Worm (Caenorhabditis elegans) whole organism, L1 larva: Measurements from ENCODE around the gene fbxb-81.
A peak's percentile ranks its signal among the peaks of the same experiment; 100 is the strongest.

Experiments used
- C16A3.4 ChIP-seq: fragments of 150-350 bp; optimal IDR thresholded peaks from 2 replicates; lab custom pipeline; 2014; ENCODE audit warnings: missing biosample characterization, missing genetic modification characterization
- aha-1 ChIP-seq: fragments of 150-350 bp; optimal IDR thresholded peaks from 2 replicates; lab custom pipeline; 2014; ENCODE audit warnings: missing biosample characterization, missing genetic modification characterization
- blmp-1 ChIP-seq: fragments of 150-350 bp; optimal IDR thresholded peaks from 2 replicates; lab custom pipeline; 2014; ENCODE audit warnings: missing biosample characterization, missing genetic modification characterization
- ceh-88 ChIP-seq: fragments of 200-800 bp; sonication (Bioruptor generic); IDR thresholded peaks from 2 replicates; pipeline ENCODE4 v1.3.6; 2022; ENCODE audit warnings: missing genetic modification characterization, missing compliant biosample characterization
- ces-1 ChIP-seq: fragments of 150-350 bp; optimal IDR thresholded peaks from 2 replicates; lab custom pipeline; 2014; ENCODE audit warnings: missing biosample characterization, missing genetic modification reagents, missing genetic modification characterization
- egl-27 ChIP-seq, 2 experiments: fragments of 150-350 bp in 1 of 2; sonication (generic microtip); optimal IDR thresholded peaks; 3 replicates each; lab custom pipeline; 2017 to 2018; ENCODE audit warnings: missing biosample characterization in 2 of 2, missing genetic modification characterization in 2 of 2, missing genetic modification reagents in 2 of 2
- elt-2 ChIP-seq: sonication (generic microtip); optimal IDR thresholded peaks from 2 replicates; lab custom pipeline; 2016; ENCODE audit warnings: missing genetic modification characterization, mild to moderate bottlenecking, inconsistent platforms, missing compliant biosample characterization, missing genetic modification reagents
- fkh-4 ChIP-seq: sonication (generic microtip); optimal IDR thresholded peaks from 2 replicates; lab custom pipeline; 2016; ENCODE audit warnings: missing compliant biosample characterization, missing genetic modification characterization, borderline replicate concordance
- fkh-8 ChIP-seq: sonication (generic microtip); optimal IDR thresholded peaks from 2 replicates; lab custom pipeline; 2016; ENCODE audit warnings: mild to moderate bottlenecking, missing genetic modification characterization, missing compliant biosample characterization
- grh-1 ChIP-seq: fragments of 200-800 bp; sonication (Bioruptor generic); IDR thresholded peaks from 2 replicates; pipeline ENCODE4 v1.3.6; 2022; ENCODE audit warnings: missing genetic modification reagents, missing genetic modification characterization, missing compliant biosample characterization
- hlh-17 ChIP-seq: fragments of 200-800 bp; sonication (Bioruptor generic); optimal IDR thresholded peaks from 2 replicates; lab custom pipeline; 2018; ENCODE audit warnings: missing genetic modification characterization, mild to moderate bottlenecking, missing compliant biosample characterization, moderate library complexity, borderline replicate concordance
- hlh-4 ChIP-seq: sonication (generic microtip); optimal IDR thresholded peaks from 2 replicates; lab custom pipeline; 2016; ENCODE audit warnings: mild to moderate bottlenecking, missing genetic modification characterization, missing compliant biosample characterization
- isw-1 ChIP-seq: fragments of 200-800 bp; sonication (Bioruptor generic); IDR thresholded peaks from 2 replicates; pipeline ENCODE4 v1.3.6; 2022; ENCODE audit warnings: missing genetic modification characterization, missing compliant biosample characterization
- jun-1 ChIP-seq: fragments of 150-350 bp; optimal IDR thresholded peaks from 2 replicates; lab custom pipeline; 2014; ENCODE audit warnings: missing biosample characterization, missing genetic modification reagents, missing genetic modification characterization
- lin-13 ChIP-seq: fragments of 150-350 bp; optimal IDR thresholded peaks from 2 replicates; lab custom pipeline; 2014; ENCODE audit warnings: missing biosample characterization, missing genetic modification reagents, missing genetic modification characterization
- lin-15B ChIP-seq: fragments of 150-350 bp; sonication (generic microtip); optimal IDR thresholded peaks from 3 replicates; lab custom pipeline; 2014; ENCODE audit warnings: missing biosample characterization, missing genetic modification characterization
- lin-39 ChIP-seq: fragments of 150-350 bp; optimal IDR thresholded peaks from 2 replicates; lab custom pipeline; 2014; ENCODE audit warnings: missing biosample characterization, missing genetic modification reagents, missing genetic modification characterization
- lir-3 ChIP-seq: sonication (generic microtip); optimal IDR thresholded peaks from 2 replicates; lab custom pipeline; 2016; ENCODE audit warnings: mild to moderate bottlenecking, missing genetic modification characterization, moderate library complexity, missing compliant biosample characterization; ENCODE audit not compliant: poor library complexity
- lsy-2 ChIP-seq, 2 experiments: fragments of 150-350 bp; optimal IDR thresholded peaks; 2 replicates each; lab custom pipeline; 2014; ENCODE audit warnings: missing biosample characterization in 2 of 2, missing genetic modification characterization in 2 of 2
- mab-9 ChIP-seq: fragments of 200-800 bp; sonication (Bioruptor generic); IDR thresholded peaks from 2 replicates; pipeline ENCODE4 v1.3.6; 2022; ENCODE audit warnings: missing genetic modification reagents, missing genetic modification characterization, missing compliant biosample characterization
- nhr-12 ChIP-seq: sonication (generic microtip); optimal IDR thresholded peaks from 2 replicates; lab custom pipeline; 2017; ENCODE audit warnings: missing biosample characterization, missing genetic modification characterization
- nhr-237 ChIP-seq: fragments of 150-350 bp; optimal IDR thresholded peaks from 2 replicates; lab custom pipeline; 2014; ENCODE audit warnings: missing biosample characterization, missing genetic modification characterization
- nhr-47 ChIP-seq: sonication (generic microtip); optimal IDR thresholded peaks from 2 replicates; lab custom pipeline; 2016; ENCODE audit warnings: mild to moderate bottlenecking, missing genetic modification characterization, moderate library complexity, missing compliant biosample characterization
- nhr-71 ChIP-seq: sonication (generic microtip); optimal IDR thresholded peaks from 2 replicates; lab custom pipeline; 2016; ENCODE audit warnings: mild to moderate bottlenecking, missing genetic modification characterization, moderate library complexity, missing compliant biosample characterization
- nhr-77 ChIP-seq: fragments of 150-350 bp; optimal IDR thresholded peaks from 2 replicates; lab custom pipeline; 2014; ENCODE audit warnings: missing biosample characterization, missing genetic modification characterization
- nhr-84 ChIP-seq: sonication (generic microtip); optimal IDR thresholded peaks from 2 replicates; lab custom pipeline; 2017; ENCODE audit warnings: missing biosample characterization, missing genetic modification characterization
- nhr-85 ChIP-seq: sonication (generic microtip); peaks from one replicate; lab custom pipeline; 2016; ENCODE audit warnings: missing genetic modification characterization, inconsistent platforms, missing compliant biosample characterization
- nhr-90 ChIP-seq: sonication (generic microtip); optimal IDR thresholded peaks from 2 replicates; lab custom pipeline; 2016; ENCODE audit warnings: mild to moderate bottlenecking, missing genetic modification characterization, missing compliant biosample characterization; ENCODE audit not compliant: poor library complexity
- pag-3 ChIP-seq: sonication (generic microtip); optimal IDR thresholded peaks from 2 replicates; lab custom pipeline; 2017; ENCODE audit warnings: missing genetic modification characterization, mild to moderate bottlenecking, missing compliant biosample characterization, antibody characterized with exemption, borderline replicate concordance; ENCODE audit not compliant: insufficient read depth
- pqm-1 ChIP-seq: sonication (generic microtip); optimal IDR thresholded peaks from 3 replicates; lab custom pipeline; 2017; ENCODE audit warnings: missing biosample characterization, missing genetic modification characterization
- snpc-4 ChIP-seq: fragments of 150-350 bp; optimal IDR thresholded peaks from 2 replicates; lab custom pipeline; 2014; ENCODE audit warnings: missing biosample characterization, missing genetic modification characterization
- snu-23 ChIP-seq: sonication (generic microtip); optimal IDR thresholded peaks from 2 replicates; lab custom pipeline; 2016; ENCODE audit warnings: missing genetic modification characterization, missing compliant biosample characterization
- sox-4 ChIP-seq: sonication (generic microtip); optimal IDR thresholded peaks from 2 replicates; lab custom pipeline; 2016; ENCODE audit warnings: missing genetic modification characterization, missing compliant biosample characterization
- sptf-1 ChIP-seq: fragments of 150-350 bp; optimal IDR thresholded peaks from 2 replicates; lab custom pipeline; 2014; ENCODE audit warnings: missing biosample characterization, missing genetic modification characterization
- sup-37 ChIP-seq: fragments of 200-800 bp; sonication (Bioruptor generic); optimal IDR thresholded peaks from 2 replicates; lab custom pipeline; 2018; ENCODE audit warnings: mild to moderate bottlenecking, missing genetic modification characterization, missing compliant biosample characterization
- tbx-2 ChIP-seq: sonication (generic microtip); optimal IDR thresholded peaks from 2 replicates; lab custom pipeline; 2016; ENCODE audit warnings: missing genetic modification characterization, missing compliant biosample characterization
- unc-130 ChIP-seq: fragments of 150-350 bp; optimal IDR thresholded peaks from 2 replicates; lab custom pipeline; 2017; ENCODE audit warnings: missing biosample characterization, missing genetic modification characterization, inconsistent platforms
- unc-62 ChIP-seq: fragments of 150-350 bp; optimal IDR thresholded peaks from 2 replicates; lab custom pipeline; 2014; ENCODE audit warnings: missing biosample characterization, missing genetic modification reagents, missing genetic modification characterization
- unc-86 ChIP-seq: sonication (generic microtip); optimal IDR thresholded peaks from 2 replicates; lab custom pipeline; 2016; ENCODE audit warnings: missing genetic modification characterization, missing compliant biosample characterization
- unc-98 ChIP-seq: fragments of 200-800 bp; sonication (Bioruptor generic); IDR thresholded peaks from 2 replicates; pipeline ENCODE4 v1.3.6; 2022; ENCODE audit warnings: missing genetic modification characterization, missing compliant biosample characterization
- vab-15 ChIP-seq: sonication (generic microtip); optimal IDR thresholded peaks from 2 replicates; lab custom pipeline; 2017; ENCODE audit warnings: missing genotype, mild to moderate bottlenecking, missing genetic modification characterization, missing compliant biosample characterization
- zag-1 ChIP-seq: fragments of 150-350 bp; optimal IDR thresholded peaks from 2 replicates; lab custom pipeline; 2014; ENCODE audit warnings: missing biosample characterization, missing genetic modification characterization
- ztf-4 ChIP-seq: fragments of 150-350 bp; optimal IDR thresholded peaks from 2 replicates; lab custom pipeline; 2014; ENCODE audit warnings: missing biosample characterization, missing genetic modification characterization

Gene fbxb-81

ce11 chrIII:131627-132026, 9.4 kb downstream of the fbxb-81 start (continued):
- TF ChIP-seq blmp-1: peak; percentile 42
- TF ChIP-seq jun-1 (tag; lab: Kevin White, UChicago): no peak
- no peak for TF ChIP-seq fkh-4
- peak; percentile 16 for TF ChIP-seq snpc-4
- no peak for TF ChIP-seq egl-27 (tag; optimal IDR thresholded peaks at IDR 0.05; lab: Kevin White, UChicago)
- TF ChIP-seq nhr-12 (tag; lab: Kevin White, UChicago): no peak
- TF ChIP-seq pag-3 (tag; lab: Kevin White, UChicago): no peak
- TF ChIP-seq C16A3.4 (tag; lab: Kevin White, UChicago): peak; percentile 71
- TF ChIP-seq pqm-1: no peak
- no peak for TF ChIP-seq sptf-1 (tag; lab: Kevin White, UChicago)
- peak; percentile 61 for TF ChIP-seq nhr-71
- peak; percentile 15 for TF ChIP-seq unc-86 (tag; lab: Kevin White, UChicago)
- no peak for TF ChIP-seq unc-62 (GFP tag; lab: Kevin White, UChicago)
- TF ChIP-seq grh-1 (GFP tag; lab: Robert Waterston, UW): no peak
- peak; percentile 55 for TF ChIP-seq nhr-47
- TF ChIP-seq hlh-4 (tag; lab: Kevin White, UChicago): no peak
- no peak for TF ChIP-seq mab-9 (GFP tag; lab: Robert Waterston, UW)
- no peak for TF ChIP-seq ceh-88
- peak; percentile 64 to 82 for TF ChIP-seq lsy-2 (tag; optimal IDR thresholded peaks at IDR 0.05; lab: Kevin White, UChicago)
- no peak for TF ChIP-seq hlh-17 (GFP tag; lab: Kevin White, UChicago)
- TF ChIP-seq ztf-4: no peak
- TF ChIP-seq tbx-2 (tag; lab: Kevin White, UChicago): peak; percentile 9
- peak; percentile 89 for TF ChIP-seq vab-15 (tag; lab: Kevin White, UChicago)
- TF ChIP-seq fkh-8: peak; percentile 56
- TF ChIP-seq lin-39 (tag; lab: Kevin White, UChicago): no peak
- peak; percentile 34 for TF ChIP-seq lir-3 (tag; lab: Kevin White, UChicago)
- peak; percentile 14 for TF ChIP-seq zag-1 (tag; lab: Kevin White, UChicago)
- no peak for TF ChIP-seq nhr-84 (tag; lab: Kevin White, UChicago)
- no peak for TF ChIP-seq nhr-90 (tag; lab: Kevin White, UChicago)
- TF ChIP-seq aha-1 (tag; lab: Kevin White, UChicago): no peak
- TF ChIP-seq unc-98 (GFP tag; lab: Robert Waterston, UW): no peak
- TF ChIP-seq lin-13 (GFP tag; lab: Kevin White, UChicago): peak; percentile 53
- TF ChIP-seq nhr-237 (tag; lab: Kevin White, UChicago): no peak
- TF ChIP-seq isw-1 (GFP tag; lab: Robert Waterston, UW): no peak; the same call in 1 of the 2 replicates
- TF ChIP-seq ces-1 (GFP tag; lab: Kevin White, UChicago): no peak
- TF ChIP-seq sox-4 (tag; lab: Kevin White, UChicago): no peak

DNA sequence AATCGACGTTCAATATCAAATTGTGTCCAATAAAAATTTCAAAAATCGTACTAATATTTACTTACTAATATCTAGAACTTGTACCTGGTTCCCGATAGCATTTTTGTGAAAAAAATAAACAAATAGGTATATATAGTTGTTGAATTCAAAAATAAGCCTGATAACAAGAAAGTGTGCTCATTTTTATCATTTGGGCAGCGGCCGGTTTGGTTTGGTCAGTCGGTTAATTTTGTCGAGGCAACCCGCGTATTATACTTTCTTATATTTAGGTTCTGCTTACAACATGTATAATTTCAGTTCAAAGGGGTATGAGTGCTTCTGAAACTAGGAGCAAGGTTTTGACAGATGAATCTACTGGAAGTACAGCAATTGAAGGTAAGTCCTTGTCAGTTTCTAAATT, 10.4 kb downstream of the fbxb-81 start, which contains the start of the genes nhr-280 and C29F9.2:
Gene nhr-280 (minus strand): TSS at position 101 of the 400 bp plus-strand sequence.
Gene C29F9.2 (plus strand): TSS at position 298 of the 400 bp plus-strand sequence.
- TF ChIP-seq nhr-85: no peak
- peak; percentile 23 for TF ChIP-seq elt-2 (tag; lab: Kevin White, UChicago)

ce11 chrIII:124478-124877, 16.5 kb downstream of the fbxb-81 start, which contains the start of gene pals-23:
Gene pals-23 (plus strand): TSS chrIII:124778.
- TF ChIP-seq nhr-77 (tag; lab: Kevin White, UChicago) (no peak), nhr-47 (no peak), sup-37 (GFP tag; lab: Kevin White, UChicago) (no peak), snu-23 (no peak), lin-15B (tag; lab: Kevin White, UChicago) (no peak), zag-1 (tag; lab: Kevin White, UChicago) (no peak), unc-130 (tag; lab: Kevin White, UChicago) (no peak), unc-62 (GFP tag; lab: Kevin White, UChicago) (no peak)
